Fruit fly (Drosophila melanogaster) whole organism, embryonic: ENCODE measurements around the gene parvin.
A peak's percentile ranks its signal among the peaks of the same experiment; 100 is the strongest.

ENCODE experiments used
- Blimp-1 ChIP-seq: fragments of 200-800 bp; sonication (Bioruptor generic); optimal IDR thresholded peaks from 3 replicates; lab custom pipeline; 2018; ENCODE audit warnings: missing biosample characterization, missing genetic modification characterization, mild to moderate bottlenecking, moderate library complexity, missing genetic modification reagents
- CG10147 ChIP-seq: fragments of 200-800 bp; sonication (Bioruptor generic); optimal IDR thresholded peaks from 2 replicates; lab custom pipeline; 2019; ENCODE audit warnings: missing biosample characterization, mild to moderate bottlenecking, missing genetic modification characterization, moderate library complexity
- CG12391 ChIP-seq: fragments of 200-800 bp; sonication (Bioruptor generic); optimal IDR thresholded peaks from 3 replicates; lab custom pipeline; 2018; ENCODE audit warnings: missing biosample characterization, mild to moderate bottlenecking, missing genetic modification characterization, moderate library complexity
- CG14667 ChIP-seq: fragments of 200-800 bp; sonication (Bioruptor generic); IDR thresholded peaks from 2 replicates; pipeline ENCODE4 v1.3.6; 2022; ENCODE audit warnings: missing biosample characterization, missing genetic modification characterization
- CG15601 ChIP-seq: fragments of 200-800 bp; sonication (Bioruptor generic); optimal IDR thresholded peaks from 3 replicates; lab custom pipeline; 2019; ENCODE audit warnings: missing biosample characterization, mild to moderate bottlenecking, missing genetic modification characterization, moderate library complexity
- CG18476 ChIP-seq: fragments of 200-800 bp; sonication (Bioruptor generic); optimal IDR thresholded peaks from 2 replicates; lab custom pipeline; 2016; ENCODE audit warnings: missing biosample characterization, mild to moderate bottlenecking, missing genetic modification characterization
- CG18599 ChIP-seq: fragments of 200-800 bp; sonication (Bioruptor generic); optimal IDR thresholded peaks from 3 replicates; lab custom pipeline; 2017; ENCODE audit warnings: missing biosample characterization, missing genetic modification characterization, mild to moderate bottlenecking, moderate library complexity, missing genetic modification reagents
- CG3065 ChIP-seq: fragments of 200-800 bp; sonication (Bioruptor generic); optimal IDR thresholded peaks from 2 replicates; lab custom pipeline; 2016; ENCODE audit warnings: missing biosample characterization, missing genetic modification characterization
- CG3726 ChIP-seq: fragments of 200-800 bp; sonication (Bioruptor generic); IDR thresholded peaks from 3 replicates; pipeline ENCODE4, ENCODE4 v1.3.6; 2022; ENCODE audit warnings: missing biosample characterization, missing genetic modification characterization
- CG4360 ChIP-seq: fragments of 200-800 bp; sonication (Bioruptor generic); IDR thresholded peaks from 2 replicates; pipeline ENCODE4 v1.3.6; 2022; ENCODE audit warnings: missing biosample characterization, missing genetic modification characterization
- CG4707 ChIP-seq: fragments of 200-800 bp; sonication (Bioruptor generic); optimal IDR thresholded peaks from 2 replicates; lab custom pipeline; 2018; ENCODE audit warnings: missing biosample characterization, mild to moderate bottlenecking, missing genetic modification characterization, moderate library complexity
- CG6175 ChIP-seq: fragments of 200-800 bp; sonication (Bioruptor generic); IDR thresholded peaks from 3 replicates; pipeline ENCODE4 v1.3.6; 2022; ENCODE audit warnings: missing biosample characterization, missing genetic modification characterization
- CG6813 ChIP-seq: fragments of 200-800 bp; sonication (Bioruptor generic); optimal IDR thresholded peaks from 2 replicates; lab custom pipeline; 2017; ENCODE audit warnings: missing biosample characterization, missing genetic modification characterization, mild to moderate bottlenecking, moderate library complexity, missing genetic modification reagents
- CG7839 ChIP-seq: fragments of 200-800 bp; sonication (Bioruptor generic); optimal IDR thresholded peaks from 3 replicates; lab custom pipeline; 2018; ENCODE audit warnings: missing biosample characterization, mild to moderate bottlenecking, missing genetic modification characterization, moderate library complexity
- CG8290 ChIP-seq, 3 experiments: fragments of 200-800 bp; sonication (Bioruptor generic); optimal IDR thresholded peaks; 2 replicates each; lab custom pipeline; 2016 to 2019; ENCODE audit warnings: missing biosample characterization in 3 of 3, missing genetic modification characterization in 3 of 3, mild to moderate bottlenecking in 2 of 3, moderate library complexity in 1 of 3
- CG9797 ChIP-seq: fragments of 200-800 bp; sonication (Bioruptor generic); optimal IDR thresholded peaks from 3 replicates; lab custom pipeline; 2018; ENCODE audit warnings: missing biosample characterization, mild to moderate bottlenecking, missing genetic modification characterization
- CG9876 ChIP-seq: fragments of 200-800 bp; sonication (Bioruptor generic); optimal IDR thresholded peaks from 2 replicates; lab custom pipeline; 2016; ENCODE audit warnings: missing biosample characterization, missing genetic modification characterization
- CG9932 ChIP-seq: fragments of 200-800 bp; sonication (Bioruptor generic); IDR thresholded peaks from 2 replicates; pipeline ENCODE4 v1.3.6; 2022; ENCODE audit warnings: missing biosample characterization, missing genetic modification characterization
- D ChIP-seq, 2 experiments: fragments of 200-800 bp in 1 of 2; fragments of >200 bp in 1 of 2; sonication (Bioruptor generic) in 1 of 2; optimal IDR thresholded peaks; 2 replicates in 1 of 2; 3 replicates in 1 of 2; lab custom pipeline; 2017; ENCODE audit warnings: mild to moderate bottlenecking in 1 of 2, missing biosample characterization in 1 of 2, missing genetic modification characterization in 1 of 2, missing genetic modification reagents in 1 of 2
- Dref ChIP-seq: fragments of 200-800 bp; sonication (Bioruptor generic); IDR thresholded peaks from 2 replicates; pipeline ENCODE4 v1.3.6; 2022; ENCODE audit warnings: missing biosample characterization, missing genetic modification characterization
- E2f1 ChIP-seq: fragments of 200-800 bp; sonication (Bioruptor generic); IDR thresholded peaks from 2 replicates; pipeline ENCODE4 v1.3.6; 2022; ENCODE audit warnings: missing biosample characterization, missing genetic modification characterization
- HLHmδ ChIP-seq: fragments of 200-800 bp; sonication (Bioruptor generic); optimal IDR thresholded peaks from 2 replicates; lab custom pipeline; 2018; ENCODE audit warnings: missing biosample characterization, mild to moderate bottlenecking, missing genetic modification characterization, moderate library complexity
- Hsf ChIP-seq: fragments of 200-800 bp; sonication (Bioruptor generic); optimal IDR thresholded peaks from 3 replicates; lab custom pipeline; 2016; ENCODE audit warnings: missing biosample characterization, missing genetic modification characterization
- MBD-R2 ChIP-seq: fragments of 200-800 bp; sonication (Bioruptor generic); IDR thresholded peaks from 2 replicates; pipeline ENCODE4 v1.3.6; 2022; ENCODE audit warnings: missing biosample characterization, missing genetic modification characterization
- NFAT ChIP-seq: fragments of 200-800 bp; sonication (Bioruptor generic); IDR thresholded peaks from 2 replicates; pipeline ENCODE4 v1.3.6; 2022; ENCODE audit warnings: missing biosample characterization, missing genetic modification characterization
- NfI ChIP-seq: fragments of 200-800 bp; sonication (Bioruptor generic); optimal IDR thresholded peaks from 3 replicates; lab custom pipeline; 2018; ENCODE audit warnings: missing biosample characterization, mild to moderate bottlenecking, missing genetic modification characterization, moderate library complexity
- PHDP ChIP-seq: fragments of 200-800 bp; sonication (Bioruptor generic); optimal IDR thresholded peaks from 3 replicates; lab custom pipeline; 2018; ENCODE audit warnings: missing biosample characterization, mild to moderate bottlenecking, missing genetic modification characterization, moderate library complexity
- Pdp1 ChIP-seq, 2 experiments: fragments of 200-800 bp; sonication (Bioruptor generic); optimal IDR thresholded peaks; 3 replicates each; lab custom pipeline; 2016; ENCODE audit warnings: missing biosample characterization in 2 of 2, missing genetic modification characterization in 2 of 2, mild to moderate bottlenecking in 1 of 2, moderate library complexity in 1 of 2
- Poxn ChIP-seq: fragments of 200-800 bp; sonication (Bioruptor generic); IDR thresholded peaks from 2 replicates; pipeline ENCODE4 v1.3.6; 2022; ENCODE audit warnings: missing biosample characterization, missing genetic modification characterization
- Spps ChIP-seq: fragments of 200-800 bp; sonication (Bioruptor generic); optimal IDR thresholded peaks from 2 replicates; lab custom pipeline; 2018; ENCODE audit warnings: missing biosample characterization, mild to moderate bottlenecking, missing genetic modification characterization
- Usf ChIP-seq: fragments of 200-800 bp; sonication (Bioruptor generic); optimal IDR thresholded peaks from 2 replicates; lab custom pipeline; 2017; ENCODE audit warnings: missing genotype, missing biosample characterization, missing genetic modification characterization
- Xrp1 ChIP-seq: fragments of 200-800 bp; sonication (Bioruptor generic); IDR thresholded peaks from 2 replicates; pipeline ENCODE4 v1.3.6; 2022; ENCODE audit warnings: missing biosample characterization, missing genetic modification characterization
- ato ChIP-seq: fragments of 200-800 bp; sonication (Bioruptor generic); IDR thresholded peaks from 2 replicates; pipeline ENCODE4 v1.3.6; 2022; ENCODE audit warnings: missing biosample characterization, missing genetic modification characterization; ENCODE audit not compliant: partially characterized antibody
- bigmax ChIP-seq: fragments of 200-800 bp; sonication (Bioruptor generic); optimal IDR thresholded peaks from 2 replicates; lab custom pipeline; 2018; ENCODE audit warnings: missing biosample characterization, mild to moderate bottlenecking, missing genetic modification characterization
- caup ChIP-seq: fragments of 200-800 bp; sonication (Bioruptor generic); optimal IDR thresholded peaks from 3 replicates; lab custom pipeline; 2017; ENCODE audit warnings: missing biosample characterization, mild to moderate bottlenecking, missing genetic modification characterization, moderate library complexity; ENCODE audit not compliant: severe bottlenecking
- cg ChIP-seq: fragments of 200-800 bp; sonication (Bioruptor generic); optimal IDR thresholded peaks from 3 replicates; lab custom pipeline; 2019; ENCODE audit warnings: missing biosample characterization, mild to moderate bottlenecking, missing genetic modification characterization, moderate library complexity
- crp ChIP-seq, 2 experiments: fragments of 200-800 bp; sonication (Bioruptor generic); optimal IDR thresholded peaks; 2 replicates in 1 of 2; 3 replicates in 1 of 2; lab custom pipeline; 2017; ENCODE audit warnings: missing biosample characterization in 2 of 2, missing genetic modification characterization in 2 of 2, mild to moderate bottlenecking in 1 of 2, moderate library complexity in 1 of 2
- dan ChIP-seq: fragments of 200-800 bp; sonication (Bioruptor generic); IDR thresholded peaks from 2 replicates; pipeline ENCODE4 v1.3.6; 2022; ENCODE audit warnings: missing biosample characterization, missing genetic modification characterization
- en ChIP-seq: fragments of 200-800 bp; sonication (Bioruptor generic); optimal IDR thresholded peaks from 2 replicates; lab custom pipeline; 2016; ENCODE audit warnings: missing biosample characterization, missing genetic modification characterization
- esg ChIP-seq: fragments of 200-800 bp; sonication (Bioruptor generic); conservative IDR thresholded peaks from 2 replicates; pipeline ENCODE4 v1.3.6; 2022; ENCODE audit warnings: missing biosample characterization, missing genetic modification characterization
- h ChIP-seq: fragments of >200 bp; optimal IDR thresholded peaks from 2 replicates; lab custom pipeline; 2017
- hbn ChIP-seq: fragments of 200-800 bp; sonication (Bioruptor generic); IDR thresholded peaks from 2 replicates; pipeline ENCODE4 v1.3.6; 2022; ENCODE audit warnings: missing biosample characterization, missing genetic modification characterization; ENCODE audit not compliant: partially characterized antibody
- otp ChIP-seq: fragments of 200-800 bp; sonication (Bioruptor generic); IDR thresholded peaks from 3 replicates; pipeline ENCODE4, ENCODE4 v1.3.6; 2022; ENCODE audit warnings: missing biosample characterization, missing genetic modification characterization
- phol ChIP-seq: fragments of 200-800 bp; sonication (Bioruptor generic); optimal IDR thresholded peaks from 3 replicates; lab custom pipeline; 2018; ENCODE audit warnings: missing biosample characterization, mild to moderate bottlenecking, missing genetic modification characterization, moderate library complexity
- repo ChIP-seq: fragments of 200-800 bp; sonication (Bioruptor generic); optimal IDR thresholded peaks from 2 replicates; lab custom pipeline; 2016; ENCODE audit warnings: missing biosample characterization, missing genetic modification characterization
- ro ChIP-seq: fragments of 200-800 bp; sonication (Bioruptor generic); IDR thresholded peaks from 2 replicates; pipeline ENCODE4 v1.3.6; 2022; ENCODE audit warnings: missing biosample characterization, missing genetic modification characterization
- sd ChIP-seq: fragments of 200-800 bp; sonication (Bioruptor generic); optimal IDR thresholded peaks from 3 replicates; lab custom pipeline; 2018; ENCODE audit warnings: missing biosample characterization, mild to moderate bottlenecking, missing genetic modification characterization, moderate library complexity
- sens ChIP-seq: fragments of 200-800 bp; sonication (Bioruptor generic); peaks from one replicate; lab custom pipeline; 2016; ENCODE audit warnings: missing biosample characterization, missing genetic modification characterization
- usp ChIP-seq: fragments of >200 bp; optimal IDR thresholded peaks from 2 replicates; lab custom pipeline; 2017; ENCODE audit warnings: missing biosample characterization, missing genetic modification characterization
- zfh2 ChIP-seq: fragments of 200-800 bp; sonication (Bioruptor generic); optimal IDR thresholded peaks from 2 replicates; lab custom pipeline; 2016; ENCODE audit warnings: missing biosample characterization, missing genetic modification characterization

The parvin gene

DNA sequence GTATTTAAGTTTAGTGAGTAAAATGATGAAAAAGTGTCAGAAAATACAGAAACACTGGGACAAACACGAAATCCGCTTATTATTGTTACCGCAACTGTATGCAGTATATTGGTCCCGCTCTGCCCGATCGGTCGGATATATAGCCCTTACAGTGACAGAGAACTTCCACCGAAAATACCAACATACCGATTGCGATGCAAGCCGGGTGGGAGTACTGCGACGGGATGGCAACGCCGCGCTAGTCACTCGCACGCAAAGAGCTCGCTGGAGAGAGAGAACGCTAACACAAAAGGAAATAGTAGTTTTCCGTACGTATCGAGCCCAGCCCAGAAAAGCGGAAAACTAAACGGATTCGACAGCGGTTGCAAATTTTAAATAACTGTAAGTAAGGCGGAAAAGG lies 49.0 kb upstream of the parvin start, which contains the start of gene Cdc42 (continued):
- no peak for TF ChIP-seq CG7839
- no peak for TF ChIP-seq ro (GFP tag; lab: Robert Waterston, UW)
- TF ChIP-seq CG9797 (GFP tag; lab: Kevin White, UChicago) = peak; percentile 20
- TF ChIP-seq CG18476 = no peak
- TF ChIP-seq sens = peak; percentile 49
- TF ChIP-seq Dref (GFP tag; lab: Robert Waterston, UW) = peak; percentile 43
- peak in 1 of 2 experiments; percentile 6 for TF ChIP-seq Pdp1 (GFP tag; optimal IDR thresholded peaks at IDR 0.05; lab: Kevin White, UChicago)
- TF ChIP-seq NFAT (GFP tag; lab: Robert Waterston, UW) = 0 out of 2 replicates have a peak, but pooled peaks have one; percentile 16
- no peak for TF ChIP-seq E2f1 (GFP tag; lab: Robert Waterston, UW)
- no peak for TF ChIP-seq cg (GFP tag; lab: Kevin White, UChicago)
- no peak for TF ChIP-seq ato
- no peak for TF ChIP-seq en (GFP tag; lab: Kevin White, UChicago)
- no peak for TF ChIP-seq CG6175
- TF ChIP-seq CG8290 (GFP tag; optimal IDR thresholded peaks at IDR 0.05; lab: Kevin White, UChicago) = peak; percentile 34
- peak in 1 of 2 experiments; percentile 75 for TF ChIP-seq CG8290 (tag; optimal IDR thresholded peaks at IDR 0.05; lab: Kevin White, UChicago)
- TF ChIP-seq Xrp1 (GFP tag; lab: Robert Waterston, UW) = no peak
- no peak for TF ChIP-seq CG9876
- TF ChIP-seq CG10147 (GFP tag; lab: Kevin White, UChicago) = no peak
- TF ChIP-seq CG4360 = no peak
- TF ChIP-seq Blimp-1 (GFP tag; lab: Kevin White, UChicago) = no peak
- no peak for TF ChIP-seq repo (GFP tag; lab: Kevin White, UChicago)
- peak; percentile 6 for TF ChIP-seq zfh2
- TF ChIP-seq crp (GFP tag; optimal IDR thresholded peaks at IDR 0.05; lab: Kevin White, UChicago) = no peak
- no peak for TF ChIP-seq Hsf (GFP tag; lab: Kevin White, UChicago)
- no peak for TF ChIP-seq Poxn (GFP tag; lab: Robert Waterston, UW)
- no peak for TF ChIP-seq usp (GFP tag; lab: Kevin White, UChicago)
- no peak for TF ChIP-seq CG6813 (GFP tag; lab: Kevin White, UChicago)
- no peak for TF ChIP-seq phol (tag; lab: Kevin White, UChicago)
- no peak for TF ChIP-seq hbn (GFP tag; lab: Robert Waterston, UW)
- TF ChIP-seq otp (GFP tag; lab: Robert Waterston, UW) = no peak
- no peak for TF ChIP-seq CG3065 (GFP tag; lab: Kevin White, UChicago)
- no peak for TF ChIP-seq esg (GFP tag; lab: Robert Waterston, UW)
- TF ChIP-seq NfI (GFP tag; lab: Kevin White, UChicago) = no peak
- peak; percentile 41; the same call in 1 of the 2 replicates for TF ChIP-seq CG9932 (GFP tag; lab: Robert Waterston, UW)
- TF ChIP-seq CG15601 = no peak
- TF ChIP-seq D (optimal IDR thresholded peaks at IDR 0.05; lab: Kevin White, UChicago) = no peak
- no peak for TF ChIP-seq D (GFP tag; optimal IDR thresholded peaks at IDR 0.05; lab: Kevin White, UChicago)
- TF ChIP-seq HLHmδ (GFP tag; lab: Kevin White, UChicago) = peak; percentile 17
- peak; percentile 51 for TF ChIP-seq MBD-R2 (GFP tag; lab: Robert Waterston, UW)
- no peak for TF ChIP-seq CG3726 (GFP tag; lab: Robert Waterston, UW)
- TF ChIP-seq CG12391 (tag; lab: Kevin White, UChicago) = peak; percentile 5
- TF ChIP-seq CG14667 (GFP tag; lab: Robert Waterston, UW) = no peak
- TF ChIP-seq PHDP (tag; lab: Kevin White, UChicago) = no peak
- no peak for TF ChIP-seq h (lab: Kevin White, UChicago)
- TF ChIP-seq bigmax = no peak
- TF ChIP-seq dan (GFP tag; lab: Robert Waterston, UW) = no peak
- no peak for TF ChIP-seq Usf (GFP tag; lab: Kevin White, UChicago)
- TF ChIP-seq sd (tag; lab: Kevin White, UChicago) = peak; percentile 2
- TF ChIP-seq caup (GFP tag; lab: Kevin White, UChicago) = no peak
- TF ChIP-seq Spps (tag; lab: Kevin White, UChicago) = no peak
- no peak for TF ChIP-seq CG4707
- no peak for TF ChIP-seq CG18599 (GFP tag; lab: Kevin White, UChicago)
